Worm (Caenorhabditis elegans) whole organism, midembryonic: ENCODE data around the gene cdc-25.4.

ENCODE experiments used
- cog-1 ChIP-seq: sonication (generic microtip); optimal IDR thresholded peaks from 2 replicates; lab custom pipeline; 2016; ENCODE audit warnings: missing genetic modification characterization, missing compliant biosample characterization
- tab-1 ChIP-seq: fragments of 200-800 bp; sonication (Bioruptor generic); IDR thresholded peaks from 2 replicates; pipeline ENCODE4 v1.3.6; 2022; ENCODE audit warnings: missing genetic modification characterization, missing compliant biosample characterization

- TF ChIP-seq cog-1 (tag; lab: Kevin White, UChicago): no peak
- TF ChIP-seq tab-1 (GFP tag; lab: Robert Waterston, UW): no peak
Observed at ce11 chrII:10204428-10205049, 15.3 kb upstream of the cdc-25.4 start.
